Worm (Caenorhabditis elegans) whole organism, L1 larva: Measurements from ENCODE around the gene K07H8.8.

Experiments
- C04F5.9 ChIP-seq: sonication (generic microtip); optimal IDR thresholded peaks from 2 replicates; lab custom pipeline; 2016; ENCODE audit warnings: missing genetic modification characterization, missing compliant biosample characterization
- C34B4.2 ChIP-seq: sonication (generic microtip); optimal IDR thresholded peaks from 2 replicates; lab custom pipeline; 2017; ENCODE audit warnings: mild to moderate bottlenecking, missing genetic modification characterization, missing compliant biosample characterization
- F16B12.6 ChIP-seq: fragments of 150-350 bp; optimal IDR thresholded peaks from 2 replicates; lab custom pipeline; 2014; ENCODE audit warnings: missing biosample characterization, missing genetic modification characterization
- Y116A8C.19 ChIP-seq: sonication (generic microtip); optimal IDR thresholded peaks from 2 replicates; lab custom pipeline; 2016; ENCODE audit warnings: missing compliant biosample characterization, missing genetic modification characterization, borderline replicate concordance
- aha-1 ChIP-seq: fragments of 150-350 bp; optimal IDR thresholded peaks from 2 replicates; lab custom pipeline; 2014; ENCODE audit warnings: missing biosample characterization, missing genetic modification characterization
- alr-1 ChIP-seq: fragments of 200-800 bp; sonication (Bioruptor generic); optimal IDR thresholded peaks from 2 replicates; lab custom pipeline; 2018; ENCODE audit warnings: borderline replicate concordance, mild to moderate bottlenecking, missing genetic modification characterization, missing compliant biosample characterization
- aly-2 ChIP-seq: fragments of 150-350 bp; optimal IDR thresholded peaks from 2 replicates; lab custom pipeline; 2014; ENCODE audit warnings: missing biosample characterization, missing genetic modification characterization
- ama-1 ChIP-seq: fragments of 150-350 bp; optimal IDR thresholded peaks from 2 replicates; lab custom pipeline; 2014
- blmp-1 ChIP-seq: fragments of 150-350 bp; optimal IDR thresholded peaks from 2 replicates; lab custom pipeline; 2014; ENCODE audit warnings: missing biosample characterization, missing genetic modification characterization
- ceh-82 ChIP-seq, 3 experiments: fragments of 150-350 bp in 1 of 3; sonication (generic microtip) in 2 of 3; optimal IDR thresholded peaks; 2 replicates each; lab custom pipeline; 2014 to 2017; ENCODE audit warnings: missing biosample characterization in 3 of 3, missing genetic modification characterization in 3 of 3
- ceh-88 ChIP-seq: fragments of 200-800 bp; sonication (Bioruptor generic); IDR thresholded peaks from 2 replicates; pipeline ENCODE4 v1.3.6; 2022; ENCODE audit warnings: missing genetic modification characterization, missing compliant biosample characterization
- ceh-90 ChIP-seq: sonication (generic microtip); optimal IDR thresholded peaks from 2 replicates; lab custom pipeline; 2016; ENCODE audit warnings: missing genetic modification characterization, missing compliant biosample characterization
- dsc-1 ChIP-seq: sonication (generic microtip); optimal IDR thresholded peaks from 2 replicates; lab custom pipeline; 2016; ENCODE audit warnings: mild to moderate bottlenecking, missing genetic modification characterization, missing compliant biosample characterization
- efl-3 ChIP-seq: fragments of 200-800 bp; sonication (Bioruptor generic); optimal IDR thresholded peaks from 2 replicates; lab custom pipeline; 2018; ENCODE audit warnings: mild to moderate bottlenecking, missing genetic modification characterization, missing compliant biosample characterization
- egl-13 ChIP-seq: sonication (generic microtip); optimal IDR thresholded peaks from 2 replicates; lab custom pipeline; 2016; ENCODE audit warnings: missing genotype, missing genetic modification reagents, missing genetic modification characterization, missing compliant biosample characterization
- egl-27 ChIP-seq, 2 experiments: fragments of 150-350 bp in 1 of 2; sonication (generic microtip); optimal IDR thresholded peaks; 3 replicates each; lab custom pipeline; 2017 to 2018; ENCODE audit warnings: missing biosample characterization in 2 of 2, missing genetic modification characterization in 2 of 2, missing genetic modification reagents in 2 of 2
- elt-3 ChIP-seq, 6 experiments: fragments of 150-350 bp in 1 of 6; sonication (generic microtip); optimal IDR thresholded peaks; 2 replicates each; lab custom pipeline; 2017 to 2018; ENCODE audit warnings: missing biosample characterization in 6 of 6, missing genetic modification characterization in 6 of 6, inconsistent platforms in 1 of 6
- fkh-4 ChIP-seq: sonication (generic microtip); optimal IDR thresholded peaks from 2 replicates; lab custom pipeline; 2016; ENCODE audit warnings: missing compliant biosample characterization, missing genetic modification characterization, borderline replicate concordance
- fkh-8 ChIP-seq: sonication (generic microtip); optimal IDR thresholded peaks from 2 replicates; lab custom pipeline; 2016; ENCODE audit warnings: mild to moderate bottlenecking, missing genetic modification characterization, missing compliant biosample characterization
- grh-1 ChIP-seq: fragments of 200-800 bp; sonication (Bioruptor generic); IDR thresholded peaks from 2 replicates; pipeline ENCODE4 v1.3.6; 2022; ENCODE audit warnings: missing genetic modification reagents, missing genetic modification characterization, missing compliant biosample characterization
- hlh-4 ChIP-seq: sonication (generic microtip); optimal IDR thresholded peaks from 2 replicates; lab custom pipeline; 2016; ENCODE audit warnings: mild to moderate bottlenecking, missing genetic modification characterization, missing compliant biosample characterization
- hpl-2 ChIP-seq: fragments of 150-350 bp; optimal IDR thresholded peaks from 2 replicates; lab custom pipeline; 2014; ENCODE audit warnings: missing biosample characterization, missing genetic modification reagents, missing genetic modification characterization
- irx-1 ChIP-seq: sonication (generic microtip); optimal IDR thresholded peaks from 2 replicates; lab custom pipeline; 2016; ENCODE audit warnings: missing genetic modification characterization, missing compliant biosample characterization
- isw-1 ChIP-seq: fragments of 200-800 bp; sonication (Bioruptor generic); IDR thresholded peaks from 2 replicates; pipeline ENCODE4 v1.3.6; 2022; ENCODE audit warnings: missing genetic modification characterization, missing compliant biosample characterization
- jun-1 ChIP-seq: fragments of 150-350 bp; optimal IDR thresholded peaks from 2 replicates; lab custom pipeline; 2014; ENCODE audit warnings: missing biosample characterization, missing genetic modification reagents, missing genetic modification characterization
- lin-14 ChIP-seq: fragments of 200-800 bp; sonication (Bioruptor generic); optimal IDR thresholded peaks from 2 replicates; lab custom pipeline; 2018; ENCODE audit warnings: mild to moderate bottlenecking, missing genetic modification characterization, moderate library complexity, missing compliant biosample characterization
- lin-35 ChIP-seq, 2 experiments: fragments of 150-350 bp; optimal IDR thresholded peaks; 2 replicates each; lab custom pipeline; 2014; ENCODE audit warnings: missing biosample characterization in 2 of 2, missing genetic modification characterization in 2 of 2, missing genetic modification reagents in 2 of 2
- lin-39 ChIP-seq: fragments of 150-350 bp; optimal IDR thresholded peaks from 2 replicates; lab custom pipeline; 2014; ENCODE audit warnings: missing biosample characterization, missing genetic modification reagents, missing genetic modification characterization
- lsy-2 ChIP-seq, 2 experiments: fragments of 150-350 bp; optimal IDR thresholded peaks; 2 replicates each; lab custom pipeline; 2014; ENCODE audit warnings: missing biosample characterization in 2 of 2, missing genetic modification characterization in 2 of 2
- mab-9 ChIP-seq: fragments of 200-800 bp; sonication (Bioruptor generic); IDR thresholded peaks from 2 replicates; pipeline ENCODE4 v1.3.6; 2022; ENCODE audit warnings: missing genetic modification reagents, missing genetic modification characterization, missing compliant biosample characterization
- mdl-1 ChIP-seq, 2 experiments: fragments of 150-350 bp; optimal IDR thresholded peaks; 2 replicates each; lab custom pipeline; 2014 to 2017; ENCODE audit warnings: missing biosample characterization in 2 of 2, missing genetic modification characterization in 2 of 2, inconsistent platforms in 1 of 2
- mef-2 ChIP-seq: fragments of 150-350 bp; optimal IDR thresholded peaks from 2 replicates; lab custom pipeline; 2014; ENCODE audit warnings: missing biosample characterization, missing genetic modification characterization
- nhr-20 ChIP-seq: sonication (generic microtip); optimal IDR thresholded peaks from 2 replicates; lab custom pipeline; 2016; ENCODE audit warnings: mild to moderate bottlenecking, missing genetic modification characterization, missing compliant biosample characterization
- nhr-237 ChIP-seq: fragments of 150-350 bp; optimal IDR thresholded peaks from 2 replicates; lab custom pipeline; 2014; ENCODE audit warnings: missing biosample characterization, missing genetic modification characterization
- nhr-47 ChIP-seq: sonication (generic microtip); optimal IDR thresholded peaks from 2 replicates; lab custom pipeline; 2016; ENCODE audit warnings: mild to moderate bottlenecking, missing genetic modification characterization, moderate library complexity, missing compliant biosample characterization
- nhr-71 ChIP-seq: sonication (generic microtip); optimal IDR thresholded peaks from 2 replicates; lab custom pipeline; 2016; ENCODE audit warnings: mild to moderate bottlenecking, missing genetic modification characterization, moderate library complexity, missing compliant biosample characterization
- nhr-84 ChIP-seq: sonication (generic microtip); optimal IDR thresholded peaks from 2 replicates; lab custom pipeline; 2017; ENCODE audit warnings: missing biosample characterization, missing genetic modification characterization
- nhr-85 ChIP-seq: sonication (generic microtip); peaks from one replicate; lab custom pipeline; 2016; ENCODE audit warnings: missing genetic modification characterization, inconsistent platforms, missing compliant biosample characterization
- pag-3 ChIP-seq: sonication (generic microtip); optimal IDR thresholded peaks from 2 replicates; lab custom pipeline; 2017; ENCODE audit warnings: missing genetic modification characterization, mild to moderate bottlenecking, missing compliant biosample characterization, antibody characterized with exemption, borderline replicate concordance; ENCODE audit not compliant: insufficient read depth
- pax-3 ChIP-seq: fragments of 200-800 bp; sonication (Bioruptor generic); optimal IDR thresholded peaks from 2 replicates; lab custom pipeline; 2018; ENCODE audit warnings: mild to moderate bottlenecking, missing genetic modification characterization, moderate library complexity, missing compliant biosample characterization
- pqm-1 ChIP-seq: sonication (generic microtip); optimal IDR thresholded peaks from 3 replicates; lab custom pipeline; 2017; ENCODE audit warnings: missing biosample characterization, missing genetic modification characterization
- snpc-4 ChIP-seq: fragments of 150-350 bp; optimal IDR thresholded peaks from 2 replicates; lab custom pipeline; 2014; ENCODE audit warnings: missing biosample characterization, missing genetic modification characterization
- snu-23 ChIP-seq: sonication (generic microtip); optimal IDR thresholded peaks from 2 replicates; lab custom pipeline; 2016; ENCODE audit warnings: missing genetic modification characterization, missing compliant biosample characterization
- sox-4 ChIP-seq: sonication (generic microtip); optimal IDR thresholded peaks from 2 replicates; lab custom pipeline; 2016; ENCODE audit warnings: missing genetic modification characterization, missing compliant biosample characterization
- sup-37 ChIP-seq: fragments of 200-800 bp; sonication (Bioruptor generic); optimal IDR thresholded peaks from 2 replicates; lab custom pipeline; 2018; ENCODE audit warnings: mild to moderate bottlenecking, missing genetic modification characterization, missing compliant biosample characterization
- unc-130 ChIP-seq: fragments of 150-350 bp; optimal IDR thresholded peaks from 2 replicates; lab custom pipeline; 2017; ENCODE audit warnings: missing biosample characterization, missing genetic modification characterization, inconsistent platforms
- unc-62 ChIP-seq: fragments of 150-350 bp; optimal IDR thresholded peaks from 2 replicates; lab custom pipeline; 2014; ENCODE audit warnings: missing biosample characterization, missing genetic modification reagents, missing genetic modification characterization
- xbp-1 ChIP-seq: sonication (generic microtip); optimal IDR thresholded peaks from 2 replicates; lab custom pipeline; 2016; ENCODE audit warnings: missing genetic modification characterization, missing compliant biosample characterization
- ztf-11 ChIP-seq, 2 experiments: sonication (generic microtip); optimal IDR thresholded peaks; 2 replicates each; lab custom pipeline; 2016 to 2017; ENCODE audit warnings: missing genetic modification characterization in 2 of 2, missing biosample characterization in 1 of 2, missing compliant biosample characterization in 1 of 2

The K07H8.8 gene

ce11 chrIV:8303668-8304067 is 35.5 kb upstream of the K07H8.8 start, which contains the start of gene vha-5:
Gene vha-5, plus strand, starts transcription at chrIV:8303968.
- TF ChIP-seq fkh-8 (no peak), C04F5.9 (no peak), mef-2 (tag; lab: Kevin White, UChicago) (no peak), sox-4 (no peak), dsc-1 (tag; lab: Kevin White, UChicago) (no peak), lin-14 (GFP tag; lab: Kevin White, UChicago) (no peak), isw-1 (GFP tag; lab: Robert Waterston, UW) (no peak)

ce11 chrIV:8302648-8303161 is 34.5 kb upstream of the K07H8.8 start:
- no peak for TF ChIP-seq ceh-82 (tag; optimal IDR thresholded peaks at IDR 0.05; lab: Kevin White, UChicago)
- peak; percentile 30 for TF ChIP-seq lin-14 (GFP tag; lab: Kevin White, UChicago)
- peak; percentile 64 for TF ChIP-seq grh-1 (GFP tag; lab: Robert Waterston, UW)
- peak; percentile 70 for TF ChIP-seq blmp-1 (tag; lab: Kevin White, UChicago)
- TF ChIP-seq unc-130 (tag; lab: Kevin White, UChicago): no peak
- peak; percentile 90 for TF ChIP-seq nhr-85 (tag; lab: Kevin White, UChicago)
- TF ChIP-seq elt-3 (tag; optimal IDR thresholded peaks at IDR 0.05; lab: Kevin White, UChicago): peak in 4 of 6 experiments; percentile 1 to 18 (median 16)
- TF ChIP-seq aha-1 (tag; lab: Kevin White, UChicago): no peak
- peak; percentile 18 for TF ChIP-seq snu-23 (GFP tag; lab: Kevin White, UChicago)
- TF ChIP-seq nhr-71 (tag; lab: Kevin White, UChicago): no peak
- TF ChIP-seq irx-1: no peak

DNA sequence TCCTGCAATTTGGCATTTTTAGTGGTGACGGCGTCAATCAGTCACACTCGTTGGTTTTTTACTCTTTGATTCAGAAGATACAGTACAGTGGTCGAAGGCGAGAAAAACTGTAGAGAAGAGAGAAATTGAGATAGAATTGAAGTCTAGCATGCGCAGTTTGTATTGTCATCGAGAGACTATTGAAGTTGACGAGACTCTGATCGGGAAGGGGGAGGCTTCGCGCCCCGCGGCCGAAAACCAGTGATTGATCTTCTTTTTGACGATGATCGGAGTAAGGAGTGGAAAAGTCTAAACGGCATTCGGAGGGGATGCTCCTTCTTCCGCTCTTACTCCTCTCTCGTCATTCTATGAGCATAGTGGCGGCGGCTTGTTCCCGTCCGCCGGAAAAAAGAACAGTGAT is 33.7 kb upstream of the K07H8.8 start:
- TF ChIP-seq nhr-47 (tag; lab: Kevin White, UChicago) (no peak), nhr-20 (tag; lab: Kevin White, UChicago) (peak; percentile 66), jun-1 (tag; lab: Kevin White, UChicago) (no peak), mdl-1 (tag; optimal IDR thresholded peaks at IDR 0.05; lab: Kevin White, UChicago) (no peak), blmp-1 (tag; lab: Kevin White, UChicago) (peak; percentile 71), Y116A8C.19 (no peak), pag-3 (tag; lab: Kevin White, UChicago) (no peak), nhr-84 (no peak), aly-2 (tag; lab: Kevin White, UChicago) (no peak), lsy-2 (tag; optimal IDR thresholded peaks at IDR 0.05; lab: Kevin White, UChicago) (peak in 1 of 2 experiments; percentile 45), hpl-2 (GFP tag; lab: Kevin White, UChicago) (no peak), fkh-4 (no peak), alr-1 (tag; lab: Kevin White, UChicago) (no peak), aha-1 (tag; lab: Kevin White, UChicago) (no peak), pqm-1 (no peak), nhr-237 (tag; lab: Kevin White, UChicago) (no peak), egl-27 (tag; optimal IDR thresholded peaks at IDR 0.05; lab: Kevin White, UChicago) (no peak), lin-35 (GFP tag; optimal IDR thresholded peaks at IDR 0.05; lab: Kevin White, UChicago) (peak; percentile 5 to 59), lin-39 (tag; lab: Kevin White, UChicago) (no peak), nhr-85 (tag; lab: Kevin White, UChicago) (peak; percentile 79), F16B12.6 (no peak), xbp-1 (tag; lab: Kevin White, UChicago) (no peak), ceh-88 (GFP tag; lab: Robert Waterston, UW) (no peak), ceh-90 (tag; lab: Kevin White, UChicago) (no peak), sox-4 (no peak), hlh-4 (tag; lab: Kevin White, UChicago) (no peak), pax-3 (no peak), unc-62 (GFP tag; lab: Kevin White, UChicago) (no peak), egl-13 (no peak), ztf-11 (tag; optimal IDR thresholded peaks at IDR 0.05; lab: Kevin White, UChicago) (no peak), C34B4.2 (tag; lab: Kevin White, UChicago) (no peak), snpc-4 (tag; lab: Kevin White, UChicago) (no peak), mab-9 (no peak), ama-1 (lab: Kevin White, UChicago) (no peak), sup-37 (GFP tag; lab: Kevin White, UChicago) (no peak), efl-3 (no peak), irx-1 (no peak)
